Worm (Caenorhabditis elegans) whole organism, L4/young adult: ENCODE results near the gene nos-1.

Experiments
- W03F9.2 ChIP-seq: fragments of 150-350 bp; optimal IDR thresholded peaks from 2 replicates; lab custom pipeline; 2014; ENCODE audit warnings: missing biosample characterization, missing genetic modification characterization
- dao-5 ChIP-seq: sonication (generic microtip); optimal IDR thresholded peaks from 2 replicates; lab custom pipeline; 2016; ENCODE audit warnings: missing genotype, missing genetic modification characterization, moderate library complexity, missing compliant biosample characterization

- TF ChIP-seq dao-5 (tag; lab: Kevin White, UChicago) (no peak), W03F9.2 (tag; lab: Kevin White, UChicago) (no peak)
These were observed 46.1 kb upstream of the nos-1 start for ce11 chrII:10999109-10999508.
